Worm (Caenorhabditis elegans) whole organism, L3 larva: ENCODE results near the gene F46C5.10.

Source experiments
- R02D3.7 ChIP-seq: fragments of 150-350 bp; optimal IDR thresholded peaks from 2 replicates; lab custom pipeline; 2014; ENCODE audit warnings: missing biosample characterization, missing genetic modification characterization
- ZK546.5 ChIP-seq: sonication (generic microtip); optimal IDR thresholded peaks from 2 replicates; lab custom pipeline; 2017; ENCODE audit warnings: missing biosample characterization, missing genetic modification characterization
- aly-2 ChIP-seq: fragments of 150-350 bp; optimal IDR thresholded peaks from 2 replicates; lab custom pipeline; 2014; ENCODE audit warnings: missing biosample characterization, missing genetic modification characterization
- ama-1 ChIP-seq: fragments of 150-350 bp; optimal IDR thresholded peaks from 2 replicates; lab custom pipeline; 2018
- ceh-16 ChIP-seq: sonication (generic microtip); optimal IDR thresholded peaks from 2 replicates; lab custom pipeline; 2017; ENCODE audit warnings: missing biosample characterization, missing genetic modification characterization
- ceh-28 ChIP-seq: fragments of 150-350 bp; optimal IDR thresholded peaks from 2 replicates; lab custom pipeline; 2014; ENCODE audit warnings: missing biosample characterization, missing genetic modification reagents, missing genetic modification characterization
- ceh-82 ChIP-seq: fragments of 150-350 bp; optimal IDR thresholded peaks from 2 replicates; lab custom pipeline; 2014; ENCODE audit warnings: missing biosample characterization, missing genetic modification characterization
- ceh-9 ChIP-seq: sonication (generic microtip); optimal IDR thresholded peaks from 2 replicates; lab custom pipeline; 2018; ENCODE audit warnings: missing biosample characterization, missing genetic modification characterization
- egl-27 ChIP-seq: sonication (generic microtip); optimal IDR thresholded peaks from 4 replicates; lab custom pipeline; 2017; ENCODE audit warnings: missing biosample characterization, missing genetic modification reagents, missing genetic modification characterization
- egl-5 ChIP-seq: fragments of 150-350 bp; optimal IDR thresholded peaks from 2 replicates; lab custom pipeline; 2017; ENCODE audit warnings: missing biosample characterization, missing genetic modification reagents, missing genetic modification characterization, inconsistent platforms
- elt-1 ChIP-seq: fragments of 150-350 bp; optimal IDR thresholded peaks from 2 replicates; lab custom pipeline; 2014; ENCODE audit warnings: missing biosample characterization, missing genetic modification characterization
- elt-2 ChIP-seq: sonication (generic microtip); optimal IDR thresholded peaks from 2 replicates; lab custom pipeline; 2016; ENCODE audit warnings: missing genetic modification reagents, mild to moderate bottlenecking, missing genetic modification characterization, missing compliant biosample characterization
- elt-3 ChIP-seq, 3 experiments: fragments of 150-350 bp in 1 of 3; sonication (generic microtip) in 2 of 3; optimal IDR thresholded peaks; 2 replicates in 2 of 3; 4 replicates in 1 of 3; lab custom pipeline; 2014 to 2017; ENCODE audit warnings: missing biosample characterization in 3 of 3, missing genetic modification characterization in 3 of 3
- eor-1 ChIP-seq, 2 experiments: fragments of 150-350 bp; optimal IDR thresholded peaks; 2 replicates each; lab custom pipeline; 2014 to 2018; ENCODE audit warnings: missing biosample characterization in 2 of 2, missing genetic modification characterization in 2 of 2
- fkh-10 ChIP-seq: sonication (generic microtip); optimal IDR thresholded peaks from 2 replicates; lab custom pipeline; 2017; ENCODE audit warnings: missing biosample characterization, missing genetic modification reagents, missing genetic modification characterization
- fkh-2 ChIP-seq: fragments of 150-350 bp; optimal IDR thresholded peaks from 2 replicates; lab custom pipeline; 2014; ENCODE audit warnings: missing biosample characterization, missing genetic modification reagents, missing genetic modification characterization
- fos-1 ChIP-seq: fragments of 150-350 bp; optimal IDR thresholded peaks from 2 replicates; lab custom pipeline; 2014; ENCODE audit warnings: missing biosample characterization, missing genetic modification characterization
- hmg-11 ChIP-seq: sonication (generic microtip); optimal IDR thresholded peaks from 2 replicates; lab custom pipeline; 2016; ENCODE audit warnings: missing genetic modification characterization, missing compliant biosample characterization
- lin-15B ChIP-seq: fragments of 150-350 bp; optimal IDR thresholded peaks from 2 replicates; lab custom pipeline; 2014; ENCODE audit warnings: missing biosample characterization, missing genetic modification characterization
- lin-39 ChIP-seq: fragments of 150-350 bp; optimal IDR thresholded peaks from 2 replicates; lab custom pipeline; 2018; ENCODE audit warnings: missing biosample characterization, missing genetic modification reagents, missing genetic modification characterization
- mdl-1 ChIP-seq: fragments of 150-350 bp; optimal IDR thresholded peaks from 2 replicates; lab custom pipeline; 2014; ENCODE audit warnings: missing biosample characterization, missing genetic modification characterization
- mml-1 ChIP-seq: fragments of 150-350 bp; sonication (generic microtip); optimal IDR thresholded peaks from 3 replicates; lab custom pipeline; 2014; ENCODE audit warnings: missing biosample characterization, missing genetic modification characterization
- nfya-1 ChIP-seq: sonication (generic microtip); optimal IDR thresholded peaks from 2 replicates; lab custom pipeline; 2017; ENCODE audit warnings: missing genetic modification characterization, mild to moderate bottlenecking, missing compliant biosample characterization, antibody characterized with exemption, moderate library complexity; ENCODE audit not compliant: insufficient read depth
- nhr-11 ChIP-seq: fragments of 150-350 bp; optimal IDR thresholded peaks from 2 replicates; lab custom pipeline; 2014; ENCODE audit warnings: missing biosample characterization, missing genetic modification characterization
- nhr-12 ChIP-seq: fragments of 150-350 bp; optimal IDR thresholded peaks from 2 replicates; lab custom pipeline; 2014; ENCODE audit warnings: missing biosample characterization, missing genetic modification characterization
- nhr-23 ChIP-seq: fragments of 150-350 bp; optimal IDR thresholded peaks from 2 replicates; lab custom pipeline; 2014; ENCODE audit warnings: missing biosample characterization, missing genetic modification reagents, missing genetic modification characterization
- nhr-237 ChIP-seq: fragments of 150-350 bp; optimal IDR thresholded peaks from 2 replicates; lab custom pipeline; 2014; ENCODE audit warnings: missing biosample characterization, missing genetic modification characterization
- nhr-25 ChIP-seq: sonication (generic microtip); optimal IDR thresholded peaks from 2 replicates; lab custom pipeline; 2017; ENCODE audit warnings: missing biosample characterization, missing genetic modification characterization
- nhr-28 ChIP-seq: fragments of 150-350 bp; optimal IDR thresholded peaks from 2 replicates; lab custom pipeline; 2014; ENCODE audit warnings: missing biosample characterization, missing genetic modification characterization
- nhr-43 ChIP-seq: sonication (generic microtip); optimal IDR thresholded peaks from 2 replicates; lab custom pipeline; 2016; ENCODE audit warnings: mild to moderate bottlenecking, missing genetic modification characterization, missing compliant biosample characterization; ENCODE audit not compliant: poor library complexity, severe bottlenecking
- nhr-67 ChIP-seq: fragments of 150-350 bp; optimal IDR thresholded peaks from 2 replicates; lab custom pipeline; 2014; ENCODE audit warnings: missing biosample characterization, missing genetic modification characterization
- nhr-76 ChIP-seq: fragments of 150-350 bp; sonication (generic microtip); optimal IDR thresholded peaks from 5 replicates; lab custom pipeline; 2014; ENCODE audit warnings: missing biosample characterization, missing genetic modification characterization
- pha-4 ChIP-seq: fragments of 150-350 bp; optimal IDR thresholded peaks from 2 replicates; lab custom pipeline; 2014; ENCODE audit warnings: missing biosample characterization, missing genetic modification reagents, missing genetic modification characterization
- pqm-1 ChIP-seq: fragments of 150-350 bp; optimal IDR thresholded peaks from 2 replicates; lab custom pipeline; 2017; ENCODE audit warnings: missing biosample characterization, missing genetic modification characterization, inconsistent platforms
- sea-2 ChIP-seq: fragments of 150-350 bp; sonication (generic microtip); optimal IDR thresholded peaks from 4 replicates; lab custom pipeline; 2014; ENCODE audit warnings: missing biosample characterization, missing genetic modification reagents, missing genetic modification characterization
- skn-1 ChIP-seq: fragments of 150-350 bp; optimal IDR thresholded peaks from 2 replicates; lab custom pipeline; 2014; ENCODE audit warnings: missing biosample characterization, missing genetic modification characterization
- snpc-4 ChIP-seq: fragments of 150-350 bp; optimal IDR thresholded peaks from 2 replicates; lab custom pipeline; 2014; ENCODE audit warnings: missing biosample characterization, missing genetic modification characterization
- tbx-2 ChIP-seq: sonication (generic microtip); optimal IDR thresholded peaks from 2 replicates; lab custom pipeline; 2016; ENCODE audit warnings: mild to moderate bottlenecking, missing genetic modification characterization, missing compliant biosample characterization
- unc-62 ChIP-seq: fragments of 150-350 bp; sonication (generic microtip); optimal IDR thresholded peaks from 4 replicates; lab custom pipeline; 2014; ENCODE audit warnings: missing biosample characterization, missing genetic modification reagents, missing genetic modification characterization
- zag-1 ChIP-seq: fragments of 150-350 bp; optimal IDR thresholded peaks from 2 replicates; lab custom pipeline; 2014; ENCODE audit warnings: missing biosample characterization, missing genetic modification characterization

F46C5.10 gene

DNA sequence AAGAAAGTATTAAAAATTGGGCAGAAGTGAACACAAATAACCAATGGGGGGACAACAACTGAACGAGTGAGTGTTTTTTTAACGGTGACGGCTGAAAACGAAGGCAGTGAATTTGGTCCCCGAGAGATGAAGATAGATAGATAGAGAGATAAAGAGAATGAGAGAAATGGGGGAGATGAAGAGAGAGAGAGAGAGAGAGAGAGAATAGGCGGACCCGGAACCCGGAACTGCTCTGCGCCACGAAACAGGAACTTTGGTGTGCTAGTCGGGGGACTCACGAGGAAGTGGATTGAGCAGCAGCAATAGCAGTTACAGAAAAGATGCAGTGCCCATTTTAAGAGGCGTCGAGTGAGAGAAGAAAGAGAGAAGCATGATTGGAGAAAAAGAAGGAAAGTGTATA is 22.4 kb downstream of the F46C5.10 start:
- TF ChIP-seq mdl-1 (peak; percentile 50), hmg-11 (peak; percentile 56), egl-5 (tag; lab: Kevin White, UChicago) (peak; percentile 78), elt-1 (tag; lab: Kevin White, UChicago) (no peak), lin-39 (peak; percentile 84), fkh-2 (tag; lab: Kevin White, UChicago) (no peak), nhr-12 (tag; lab: Kevin White, UChicago) (no peak), ZK546.5 (tag; lab: Kevin White, UChicago) (no peak), snpc-4 (peak; percentile 14), nhr-43 (tag; lab: Kevin White, UChicago) (no peak), R02D3.7 (tag; lab: Kevin White, UChicago) (peak; percentile 35), ceh-82 (tag; lab: Kevin White, UChicago) (no peak), tbx-2 (tag; lab: Kevin White, UChicago) (peak; percentile 91), elt-3 (tag; optimal IDR thresholded peaks at IDR 0.05; lab: Kevin White, UChicago) (no peak), unc-62 (peak; percentile 38), nhr-11 (tag; lab: Kevin White, UChicago) (peak; percentile 28), nfya-1 (tag; lab: Kevin White, UChicago) (peak; percentile 80), fkh-10 (GFP tag; lab: Kevin White, UChicago) (peak; percentile 89), lin-15B (tag; lab: Kevin White, UChicago) (peak; percentile 12)

DNA sequence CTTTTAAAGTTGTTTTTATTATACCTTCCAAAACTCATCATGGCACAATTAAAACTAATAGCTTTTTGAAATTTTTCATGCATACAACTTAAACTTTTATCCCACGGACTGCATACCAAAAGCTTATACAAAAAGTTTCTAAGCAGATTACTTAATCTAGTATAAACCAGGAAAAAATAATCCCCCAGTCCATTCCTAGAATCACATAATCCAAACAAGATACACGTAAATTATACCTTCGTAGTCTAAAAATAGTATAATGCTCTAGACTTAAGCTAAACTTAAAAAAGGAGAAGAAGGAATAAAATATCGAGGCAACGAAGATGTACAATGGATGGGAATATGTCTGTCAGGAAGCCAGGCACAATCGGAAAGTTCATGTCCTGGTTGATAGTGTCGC is 23.6 kb downstream of the F46C5.10 start:
- TF ChIP-seq elt-1 (tag; lab: Kevin White, UChicago) (no peak), ceh-9 (tag; lab: Kevin White, UChicago) (no peak), nhr-12 (tag; lab: Kevin White, UChicago) (no peak), ceh-16 (tag; lab: Kevin White, UChicago) (no peak), skn-1 (tag; lab: Kevin White, UChicago) (no peak), sea-2 (GFP tag; lab: Kevin White, UChicago) (no peak)

DNA sequence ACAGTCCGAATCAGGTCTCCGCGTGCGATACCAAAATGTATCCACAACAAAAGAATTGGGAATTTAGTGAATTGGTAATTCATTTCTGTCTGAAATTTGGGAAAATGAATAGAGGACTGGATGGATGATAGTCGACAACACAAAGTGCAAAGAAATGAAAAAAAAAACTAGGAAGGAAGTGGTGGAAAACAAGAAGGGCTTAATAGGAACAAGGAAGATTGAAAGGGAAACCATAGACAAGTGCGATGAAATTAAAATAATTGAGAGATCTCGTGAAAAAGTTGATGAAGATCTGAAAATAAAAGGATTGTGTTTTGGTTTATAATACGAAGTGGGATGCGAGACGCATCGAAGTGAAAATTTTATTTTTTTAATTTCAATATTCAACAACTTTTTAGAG is 24.8 kb downstream of the F46C5.10 start, which contains the start of gene F07H5.7:
F07H5.7 (minus strand) TSS at position 101 of the 400 bp plus-strand sequence.
- TF ChIP-seq unc-62 = no peak
- no peak for TF ChIP-seq elt-2 (tag; lab: Kevin White, UChicago)
- TF ChIP-seq egl-27 = no peak
- TF ChIP-seq ama-1 (lab: Kevin White, UChicago) = no peak
- no peak for TF ChIP-seq nhr-28 (tag; lab: Kevin White, UChicago)
- TF ChIP-seq pqm-1 (tag; lab: Kevin White, UChicago) = no peak
- no peak for TF ChIP-seq nhr-25 (tag; lab: Kevin White, UChicago)
- no peak for TF ChIP-seq nhr-237 (tag; lab: Kevin White, UChicago)
- TF ChIP-seq nhr-67 (tag; lab: Kevin White, UChicago) = no peak
- no peak for TF ChIP-seq ceh-9 (tag; lab: Kevin White, UChicago)
- no peak for TF ChIP-seq fkh-2 (tag; lab: Kevin White, UChicago)
- no peak for TF ChIP-seq nhr-43 (tag; lab: Kevin White, UChicago)
- TF ChIP-seq elt-3 (tag; optimal IDR thresholded peaks at IDR 0.05; lab: Kevin White, UChicago) = no peak
- no peak for TF ChIP-seq snpc-4
- no peak for TF ChIP-seq nhr-23 (tag; lab: Kevin White, UChicago)

DNA sequence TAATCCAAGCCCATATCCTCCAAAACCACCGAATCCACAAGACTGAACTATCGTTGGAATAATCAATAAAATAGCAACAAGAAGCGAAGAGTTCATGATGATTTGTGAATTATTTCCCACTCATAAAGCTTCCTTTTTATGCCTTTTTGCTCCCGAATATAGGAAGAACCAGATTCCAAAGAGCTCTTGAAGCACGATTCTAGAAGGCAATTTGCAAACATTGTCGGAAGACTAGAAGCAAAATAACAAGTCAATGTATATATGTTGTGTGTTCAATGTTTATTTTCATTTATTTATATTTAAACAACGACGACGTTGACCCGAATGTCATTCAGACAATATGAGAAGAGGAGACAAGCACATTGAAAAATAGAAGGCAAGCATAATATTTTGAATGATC is 26.2 kb downstream of the F46C5.10 start, which contains the start of gene idpa-2:
idpa-2 (minus strand) TSS at position 101 of the 400 bp plus-strand sequence.
- TF ChIP-seq aly-2 (tag; lab: Kevin White, UChicago) (no peak), elt-1 (tag; lab: Kevin White, UChicago) (no peak)

DNA sequence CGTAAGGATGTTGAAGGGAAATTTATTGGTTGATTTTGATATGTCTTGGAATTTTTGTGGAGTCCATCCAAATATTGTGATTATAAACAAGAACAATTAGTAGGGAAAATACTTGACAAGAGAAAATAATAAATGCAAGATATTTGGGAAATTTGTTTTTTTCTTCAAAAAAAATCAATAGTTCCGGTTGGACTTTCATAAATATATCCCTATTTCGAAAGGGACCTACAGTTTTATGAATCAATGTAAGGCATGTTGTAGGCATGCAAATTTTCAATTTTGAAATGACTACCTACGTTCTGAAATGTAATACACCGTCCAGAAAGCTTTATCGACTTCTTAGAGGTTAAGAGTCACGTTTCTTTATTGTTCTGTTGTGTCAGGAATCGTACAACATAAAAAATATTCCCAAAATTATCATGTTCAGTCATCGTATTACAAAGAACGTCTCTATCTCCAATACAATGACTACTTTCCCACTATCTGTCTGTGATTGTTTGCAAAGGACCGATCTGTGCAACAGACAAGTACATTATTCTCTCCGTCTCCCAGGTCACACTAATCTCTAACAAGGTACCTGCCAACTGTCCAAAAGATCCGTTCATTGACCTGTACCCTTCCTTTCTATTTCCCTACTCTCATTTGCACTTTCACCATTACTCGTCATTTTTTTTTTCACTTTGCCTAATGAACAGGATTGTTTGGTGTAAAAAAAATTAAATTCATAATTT is 28.8 kb downstream of the F46C5.10 start, which contains the start of gene F07H5.13:
F07H5.13 (plus strand) TSS at position 730 of the 731 bp plus-strand sequence.
- TF ChIP-seq nhr-76 (no peak), sea-2 (GFP tag; lab: Kevin White, UChicago) (no peak), nhr-237 (tag; lab: Kevin White, UChicago) (no peak), zag-1 (tag; lab: Kevin White, UChicago) (no peak), ceh-82 (tag; lab: Kevin White, UChicago) (no peak), elt-2 (tag; lab: Kevin White, UChicago) (peak; percentile 48), lin-15B (tag; lab: Kevin White, UChicago) (no peak), ceh-9 (tag; lab: Kevin White, UChicago) (no peak), ceh-16 (tag; lab: Kevin White, UChicago) (no peak), ceh-28 (tag; lab: Kevin White, UChicago) (no peak), fkh-2 (tag; lab: Kevin White, UChicago) (no peak), elt-1 (tag; lab: Kevin White, UChicago) (peak; percentile 2), fos-1 (tag; lab: Kevin White, UChicago) (no peak), lin-39 (no peak), pqm-1 (tag; lab: Kevin White, UChicago) (no peak), ZK546.5 (tag; lab: Kevin White, UChicago) (no peak), eor-1 (tag; optimal IDR thresholded peaks at IDR 0.05; lab: Kevin White, UChicago) (no peak), aly-2 (tag; lab: Kevin White, UChicago) (no peak), elt-3 (tag; optimal IDR thresholded peaks at IDR 0.05; lab: Kevin White, UChicago) (no peak), tbx-2 (tag; lab: Kevin White, UChicago) (peak; percentile 52), pha-4 (tag; lab: Kevin White, UChicago) (peak; percentile 30), mml-1 (no peak), nhr-25 (tag; lab: Kevin White, UChicago) (peak; percentile 58), fkh-10 (GFP tag; lab: Kevin White, UChicago) (no peak), nfya-1 (tag; lab: Kevin White, UChicago) (no peak), nhr-43 (tag; lab: Kevin White, UChicago) (peak; percentile 87)
